Worm (Caenorhabditis elegans) whole organism, L3 larva: ENCODE measurements around the gene picd-1.

Source experiments
- R02D3.7 ChIP-seq: fragments of 150-350 bp; optimal IDR thresholded peaks from 2 replicates; lab custom pipeline; 2014; ENCODE audit warnings: missing biosample characterization, missing genetic modification characterization
- aly-2 ChIP-seq: fragments of 150-350 bp; optimal IDR thresholded peaks from 2 replicates; lab custom pipeline; 2014; ENCODE audit warnings: missing biosample characterization, missing genetic modification characterization
- ama-1 ChIP-seq: fragments of 150-350 bp; optimal IDR thresholded peaks from 2 replicates; lab custom pipeline; 2018
- ceh-16 ChIP-seq: sonication (generic microtip); optimal IDR thresholded peaks from 2 replicates; lab custom pipeline; 2017; ENCODE audit warnings: missing biosample characterization, missing genetic modification characterization
- fkh-10 ChIP-seq: sonication (generic microtip); optimal IDR thresholded peaks from 2 replicates; lab custom pipeline; 2017; ENCODE audit warnings: missing biosample characterization, missing genetic modification reagents, missing genetic modification characterization
- jun-1 ChIP-seq: fragments of 150-350 bp; optimal IDR thresholded peaks from 2 replicates; lab custom pipeline; 2014; ENCODE audit warnings: missing biosample characterization, missing genetic modification reagents, missing genetic modification characterization
- nfya-1 ChIP-seq: sonication (generic microtip); optimal IDR thresholded peaks from 2 replicates; lab custom pipeline; 2017; ENCODE audit warnings: missing genetic modification characterization, mild to moderate bottlenecking, missing compliant biosample characterization, antibody characterized with exemption, moderate library complexity; ENCODE audit not compliant: insufficient read depth
- nhr-25 ChIP-seq: sonication (generic microtip); optimal IDR thresholded peaks from 2 replicates; lab custom pipeline; 2017; ENCODE audit warnings: missing biosample characterization, missing genetic modification characterization
- snpc-4 ChIP-seq: fragments of 150-350 bp; optimal IDR thresholded peaks from 2 replicates; lab custom pipeline; 2014; ENCODE audit warnings: missing biosample characterization, missing genetic modification characterization
- tbx-2 ChIP-seq: sonication (generic microtip); optimal IDR thresholded peaks from 2 replicates; lab custom pipeline; 2016; ENCODE audit warnings: mild to moderate bottlenecking, missing genetic modification characterization, missing compliant biosample characterization
- unc-62 ChIP-seq: fragments of 150-350 bp; sonication (generic microtip); optimal IDR thresholded peaks from 4 replicates; lab custom pipeline; 2014; ENCODE audit warnings: missing biosample characterization, missing genetic modification reagents, missing genetic modification characterization

DNA sequence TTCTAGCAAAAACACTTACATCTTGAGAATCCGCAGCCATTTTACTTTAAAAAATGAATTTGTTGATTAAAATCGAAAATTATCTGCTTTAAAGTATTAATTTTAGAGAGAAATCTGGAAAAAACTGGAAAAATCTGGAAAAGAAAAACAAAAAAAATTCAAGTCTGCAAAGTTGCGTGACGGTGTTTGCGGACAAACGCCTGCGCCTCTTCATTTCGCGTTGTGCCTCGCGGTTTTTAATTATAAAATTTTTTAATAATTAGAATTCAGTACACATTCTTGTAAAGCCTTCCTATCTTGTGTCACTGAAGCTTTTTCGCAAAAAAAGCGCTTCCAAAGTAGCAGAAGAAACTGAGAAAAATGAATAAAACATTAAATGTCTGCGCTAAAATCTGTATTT is 22.0 kb downstream of the picd-1 start, which contains the start of gene W03F9.1:
- no peak for TF ChIP-seq snpc-4 (tag; lab: Kevin White, UChicago)
- no peak for TF ChIP-seq unc-62 (GFP tag; lab: Kevin White, UChicago)
- TF ChIP-seq ama-1 (lab: Kevin White, UChicago) = no peak
- TF ChIP-seq aly-2 (tag; lab: Kevin White, UChicago) = no peak
- no peak for TF ChIP-seq tbx-2 (tag; lab: Kevin White, UChicago)
- TF ChIP-seq R02D3.7 = no peak
- no peak for TF ChIP-seq jun-1
- no peak for TF ChIP-seq ceh-16 (tag; lab: Kevin White, UChicago)
- TF ChIP-seq nhr-25 (tag; lab: Kevin White, UChicago) = no peak
- peak; percentile 8 for TF ChIP-seq fkh-10 (GFP tag; lab: Kevin White, UChicago)
- peak; percentile 62 for TF ChIP-seq nfya-1 (tag; lab: Kevin White, UChicago)
